Worm (Caenorhabditis elegans) whole organism, L2 larva: ENCODE results near the gene nasp-1.

Experiments
- F13H6.1 ChIP-seq: sonication (generic microtip); optimal IDR thresholded peaks from 2 replicates; lab custom pipeline; 2016; ENCODE audit warnings: missing genetic modification characterization, missing compliant biosample characterization
- R02D3.7 ChIP-seq: fragments of 150-350 bp; optimal IDR thresholded peaks from 2 replicates; lab custom pipeline; 2014; ENCODE audit warnings: missing biosample characterization, missing genetic modification characterization
- ZK546.5 ChIP-seq: sonication (generic microtip); optimal IDR thresholded peaks from 2 replicates; lab custom pipeline; 2017; ENCODE audit warnings: missing biosample characterization, missing genetic modification characterization
- ama-1 ChIP-seq: fragments of 150-350 bp; optimal IDR thresholded peaks from 2 replicates; lab custom pipeline; 2018; ENCODE audit warnings: inconsistent platforms
- egl-27 ChIP-seq: sonication (generic microtip); optimal IDR thresholded peaks from 3 replicates; lab custom pipeline; 2017; ENCODE audit warnings: missing biosample characterization, missing genetic modification reagents, missing genetic modification characterization
- fos-1 ChIP-seq: fragments of 150-350 bp; optimal IDR thresholded peaks from 2 replicates; lab custom pipeline; 2014; ENCODE audit warnings: missing biosample characterization, missing genetic modification characterization
- lin-11 ChIP-seq: fragments of 150-350 bp; sonication (generic microtip); optimal IDR thresholded peaks from 2 replicates; lab custom pipeline; 2014; ENCODE audit warnings: missing biosample characterization, missing genetic modification characterization, inconsistent platforms, mixed read lengths
- lsy-2 ChIP-seq, 2 experiments: fragments of 150-350 bp in 1 of 2; sonication (generic microtip) in 1 of 2; optimal IDR thresholded peaks; 2 replicates each; lab custom pipeline; 2014 to 2017; ENCODE audit warnings: missing biosample characterization in 2 of 2, missing genetic modification characterization in 2 of 2
- mdl-1 ChIP-seq, 2 experiments: fragments of 150-350 bp in 1 of 2; sonication (generic microtip) in 1 of 2; optimal IDR thresholded peaks; 2 replicates each; lab custom pipeline; 2017; ENCODE audit warnings: missing biosample characterization in 2 of 2, missing genetic modification characterization in 2 of 2
- nhr-23 ChIP-seq: fragments of 150-350 bp; optimal IDR thresholded peaks from 2 replicates; lab custom pipeline; 2014; ENCODE audit warnings: missing biosample characterization, missing genetic modification reagents, missing genetic modification characterization
- nhr-237 ChIP-seq: fragments of 150-350 bp; optimal IDR thresholded peaks from 2 replicates; lab custom pipeline; 2014; ENCODE audit warnings: missing biosample characterization, missing genetic modification characterization
- unc-39 ChIP-seq: fragments of 150-350 bp; optimal IDR thresholded peaks from 2 replicates; lab custom pipeline; 2014; ENCODE audit warnings: missing biosample characterization, missing genetic modification characterization
- unc-62 ChIP-seq: fragments of 150-350 bp; optimal IDR thresholded peaks from 2 replicates; lab custom pipeline; 2014; ENCODE audit warnings: missing biosample characterization, missing genetic modification reagents, missing genetic modification characterization

DNA sequence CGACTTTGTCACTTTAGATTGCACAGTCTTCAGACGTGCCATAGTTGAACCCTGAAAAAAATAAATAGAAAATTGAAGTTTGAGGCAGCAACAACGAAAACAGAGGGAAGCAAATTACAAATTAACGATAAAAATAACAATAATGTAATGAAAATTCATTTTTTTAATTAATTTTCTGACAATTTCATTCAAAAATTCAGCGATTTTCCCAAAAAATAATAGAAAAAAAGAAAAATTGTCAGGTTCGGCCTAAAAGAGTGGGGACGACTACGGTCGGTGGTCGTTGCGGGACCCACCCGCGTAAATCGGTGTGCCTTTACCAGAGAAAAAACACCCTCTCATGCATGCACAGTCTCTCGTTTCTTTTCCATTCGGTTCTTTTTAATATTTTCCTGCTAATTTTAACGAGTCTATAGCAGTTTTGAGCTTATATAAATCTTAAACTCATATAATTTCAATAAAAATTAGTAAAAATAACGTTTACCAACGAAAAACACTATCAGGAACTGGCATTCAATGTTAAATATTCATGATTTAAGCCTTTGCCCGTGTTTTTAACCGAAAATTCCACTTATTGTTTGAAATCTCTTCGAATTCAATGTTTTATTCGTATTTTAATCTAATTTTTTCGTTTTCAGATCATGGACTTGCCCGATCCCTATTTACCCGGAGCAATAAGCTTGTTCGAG lies 20.0 kb downstream of the nasp-1 start, which contains the start of the genes rps-9 and lsm-1:
- no peak for TF ChIP-seq R02D3.7 (tag; lab: Kevin White, UChicago)
- no peak for TF ChIP-seq ZK546.5
- peak; percentile 80 to 98 for TF ChIP-seq lsy-2 (tag; optimal IDR thresholded peaks at IDR 0.05; lab: Kevin White, UChicago)
- peak; percentile 36 for TF ChIP-seq fos-1
- TF ChIP-seq F13H6.1, result peak; percentile 40
- no peak for TF ChIP-seq unc-39
- no peak for TF ChIP-seq nhr-237 (tag; lab: Kevin White, UChicago)
- TF ChIP-seq nhr-23 (tag; lab: Kevin White, UChicago), result no peak
- peak; percentile 81 for TF ChIP-seq lin-11 (tag; lab: Kevin White, UChicago)
- TF ChIP-seq mdl-1 (tag; optimal IDR thresholded peaks at IDR 0.05; lab: Kevin White, UChicago), result no peak
- TF ChIP-seq ama-1 (lab: Kevin White, UChicago), result no peak
- no peak for TF ChIP-seq unc-62 (GFP tag; lab: Kevin White, UChicago)
- no peak for TF ChIP-seq egl-27 (tag; lab: Kevin White, UChicago)
